Fruit fly (Drosophila melanogaster) whole organism, larva: ENCODE measurements around the gene polo.
A peak's percentile ranks its signal among the peaks of the same experiment; 100 is the strongest.

ENCODE experiments used
- noc ChIP-seq: fragments of 200-800 bp; sonication (Bioruptor generic); optimal IDR thresholded peaks from 3 replicates; lab custom pipeline; 2019; ENCODE audit warnings: missing biosample characterization, mild to moderate bottlenecking, missing genetic modification characterization, moderate library complexity

Gene polo

dm6 chr3L:20317751-20318150 is 8.3 kb downstream of the polo start:
- no peak for TF ChIP-seq noc (tag; lab: Kevin White, UChicago)

dm6 chr3L:20320044-20320443 is 10.6 kb downstream of the polo start:
- TF ChIP-seq noc (tag; lab: Kevin White, UChicago): no peak

- TF ChIP-seq noc (tag; lab: Kevin White, UChicago): no peak
Observed at dm6 chr3L:20320652-20321051, 11.2 kb downstream of the polo start, which contains the start of gene Spn77Bb. Spn77Bb (plus strand) TSS chr3L:20320952.

dm6 chr3L:20342334-20342733 is 32.9 kb downstream of the polo start, which contains the start of gene Spn77Bc:
Spn77Bc (plus strand) TSS chr3L:20342634.
- no peak for TF ChIP-seq noc (tag; lab: Kevin White, UChicago)

- peak; percentile 57 for TF ChIP-seq noc (tag; lab: Kevin White, UChicago)
Observed at dm6 chr3L:20347762-20348580, 38.5 kb downstream of the polo start, which contains the start of the genes Rbbp5 and eRF1. Rbbp5 (minus strand) TSS chr3L:20347942. eRF1 (plus strand) TSS chr3L:20348355.

DNA sequence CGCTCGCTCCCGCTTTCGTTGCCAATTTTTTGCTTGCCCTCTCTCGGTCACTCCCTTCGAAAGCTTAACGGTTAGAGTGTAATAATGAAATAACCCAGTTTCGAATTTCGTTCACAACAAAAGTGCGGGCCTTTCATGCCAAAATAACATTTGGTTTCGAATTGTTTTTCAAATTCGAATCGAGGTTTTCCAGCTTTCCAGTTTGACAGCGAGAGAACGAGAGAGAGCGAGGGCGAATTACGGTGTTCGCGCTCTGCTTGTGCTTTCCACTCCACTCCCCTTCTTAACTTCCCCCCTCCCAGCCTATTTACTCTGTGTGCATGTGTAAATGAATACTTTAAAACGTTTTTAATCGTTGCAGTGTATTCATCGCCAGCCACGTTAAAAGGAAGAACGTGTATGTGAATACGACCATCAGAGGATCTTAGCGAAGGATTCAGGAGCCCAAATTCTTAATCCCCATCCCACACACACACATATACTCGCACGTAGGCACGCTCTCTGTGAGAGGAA is 39.2 kb downstream of the polo start:
- TF ChIP-seq noc (tag; lab: Kevin White, UChicago): no peak

- no peak for TF ChIP-seq noc (tag; lab: Kevin White, UChicago)
Observed at dm6 chr3L:20349333-20349924, 40.0 kb downstream of the polo start.

- no peak for TF ChIP-seq noc (tag; lab: Kevin White, UChicago)
Observed at dm6 chr3L:20353149-20353548, 43.7 kb downstream of the polo start, which contains the start of gene CG5618. CG5618 (plus strand) TSS chr3L:20353449.

DNA sequence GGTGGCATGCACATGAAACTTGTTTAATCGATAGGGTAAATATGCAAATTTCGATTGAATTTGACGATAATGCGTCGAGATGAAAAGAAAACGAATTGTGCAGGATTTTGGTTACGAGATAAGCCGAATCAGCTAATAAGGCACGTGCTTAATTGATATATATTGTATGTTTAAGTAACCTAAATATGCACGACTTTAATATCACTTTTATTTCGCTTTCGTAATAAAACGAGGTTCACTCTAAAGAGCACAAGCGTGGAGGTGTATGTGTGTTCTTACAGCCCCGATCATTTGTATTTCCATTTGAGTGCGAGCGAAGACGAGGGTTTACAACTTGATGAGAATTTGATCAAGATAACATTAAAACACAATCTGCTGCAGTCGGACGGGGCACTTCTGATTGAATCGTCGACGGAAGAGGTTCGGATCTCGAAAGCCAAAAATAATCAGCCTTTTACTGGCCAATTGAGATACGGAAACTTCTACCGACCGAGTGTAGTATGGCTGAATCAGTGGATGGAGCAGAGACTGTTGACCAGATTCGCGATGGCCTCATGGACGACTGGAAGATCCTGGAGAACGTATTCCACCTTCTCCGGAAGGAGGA is 44.4 kb downstream of the polo start:
- TF ChIP-seq noc (tag; lab: Kevin White, UChicago): no peak

DNA sequence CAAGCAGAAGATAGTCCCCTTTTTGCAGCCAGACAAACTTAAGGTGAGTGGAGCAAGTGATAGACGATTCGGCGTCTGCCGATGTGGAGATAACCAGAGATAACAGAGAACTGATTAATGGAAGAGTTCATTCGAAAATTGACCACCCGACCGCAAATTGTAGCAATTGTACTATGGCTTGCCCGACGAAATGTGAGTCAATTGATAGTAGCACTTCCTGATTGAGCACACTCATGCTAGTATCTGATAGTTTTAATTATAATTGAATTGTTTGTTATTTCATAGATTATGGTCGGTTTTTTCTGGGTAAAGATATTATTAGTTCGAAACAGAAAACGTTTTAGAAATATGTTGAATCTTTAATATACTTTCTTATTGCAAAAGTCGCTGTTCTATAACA is 44.9 kb downstream of the polo start:
- TF ChIP-seq noc (tag; lab: Kevin White, UChicago): no peak

dm6 chr3L:20354872-20355271 is 45.4 kb downstream of the polo start:
- TF ChIP-seq noc (tag; lab: Kevin White, UChicago): no peak

- TF ChIP-seq noc (tag; lab: Kevin White, UChicago): no peak
Observed at dm6 chr3L:20356613-20357012, 47.2 kb downstream of the polo start, which contains the start of gene kin17. kin17 (plus strand) TSS chr3L:20356807.

- no peak for TF ChIP-seq noc (tag; lab: Kevin White, UChicago)
Observed at dm6 chr3L:20358212-20358611, 48.8 kb downstream of the polo start, which contains the start of gene CG5665. CG5665 (plus strand) TSS chr3L:20358512.

- TF ChIP-seq noc (tag; lab: Kevin White, UChicago): no peak
Observed at dm6 chr3L:20361389-20361788, 51.9 kb downstream of the polo start, which contains the start of gene Prim2. Prim2 (minus strand) TSS chr3L:20361585.
